Fruit fly (Drosophila melanogaster): Measurements from ENCODE around the gene Dora.

DNA sequence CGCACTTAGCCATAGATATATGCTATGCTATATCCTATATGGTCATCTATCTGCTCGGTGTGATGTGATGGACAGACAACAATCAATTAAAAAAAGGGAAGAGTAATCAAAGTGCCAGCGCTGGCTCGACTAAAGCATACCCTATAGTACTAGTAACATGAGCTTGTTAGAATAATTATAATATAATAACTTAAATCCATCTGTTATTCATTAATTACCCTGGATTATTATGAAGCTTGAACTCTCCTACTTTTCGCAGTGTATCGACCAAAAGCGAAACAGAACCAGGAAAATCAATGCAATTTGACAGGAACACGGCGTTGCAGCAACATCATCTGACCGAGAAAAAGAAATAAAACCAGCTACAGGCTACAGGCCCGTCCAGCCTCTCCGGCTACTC lies 49.6 kb downstream of the Dora start:
- TF ChIP-seq Snoo (tag; optimal IDR thresholded peaks at IDR 0.05) (no peak), D1 (tag; optimal IDR thresholded peaks at IDR 0.05) (no peak), EcR (GFP tag; optimal IDR thresholded peaks at IDR 0.05) (no peak), CG12605 (GFP tag; IDR thresholded peaks at IDR 0.05) (no peak), rn (GFP tag; IDR thresholded peaks at IDR 0.05) (no peak), CG34367 (tag; optimal IDR thresholded peaks at IDR 0.05) (no peak), Ets98B (GFP tag; IDR thresholded peaks at IDR 0.05) (no peak), CG10348 (GFP tag; IDR thresholded peaks at IDR 0.05) (no peak), CG13204 (GFP tag; optimal IDR thresholded peaks at IDR 0.05) (no peak), CG9948 (tag; optimal IDR thresholded peaks at IDR 0.05) (no peak), CG15710 (tag; optimal IDR thresholded peaks at IDR 0.05) (no peak), CG8301 (tag; optimal IDR thresholded peaks at IDR 0.05) (no peak), fd96Ca (GFP tag; IDR thresholded peaks at IDR 0.05) (no peak), CG17806 (tag; optimal IDR thresholded peaks at IDR 0.05) (no peak)

Data from whole organism, pupa.